Worm (Caenorhabditis elegans) whole organism, L2 larva: ENCODE results near the gene C47A4.1.

ENCODE experiments used
- C34F6.9 ChIP-seq: fragments of 150-350 bp; optimal IDR thresholded peaks from 2 replicates; lab custom pipeline; 2014; ENCODE audit warnings: missing biosample characterization, missing genetic modification characterization
- F13H6.1 ChIP-seq: sonication (generic microtip); optimal IDR thresholded peaks from 2 replicates; lab custom pipeline; 2016; ENCODE audit warnings: missing genetic modification characterization, missing compliant biosample characterization
- R02D3.7 ChIP-seq: fragments of 150-350 bp; optimal IDR thresholded peaks from 2 replicates; lab custom pipeline; 2014; ENCODE audit warnings: missing biosample characterization, missing genetic modification characterization
- Y55F3AM.14 ChIP-seq: fragments of 200-800 bp; sonication (Bioruptor generic); optimal IDR thresholded peaks from 2 replicates; lab custom pipeline; 2018; ENCODE audit warnings: mild to moderate bottlenecking, missing genetic modification characterization, missing compliant biosample characterization
- ZK546.5 ChIP-seq: sonication (generic microtip); optimal IDR thresholded peaks from 2 replicates; lab custom pipeline; 2017; ENCODE audit warnings: missing biosample characterization, missing genetic modification characterization
- alr-1 ChIP-seq: fragments of 150-350 bp; optimal IDR thresholded peaks from 2 replicates; lab custom pipeline; 2014; ENCODE audit warnings: missing biosample characterization, missing genetic modification characterization
- aly-2 ChIP-seq: fragments of 150-350 bp; optimal IDR thresholded peaks from 2 replicates; lab custom pipeline; 2014; ENCODE audit warnings: missing biosample characterization, missing genetic modification characterization
- ama-1 ChIP-seq: fragments of 150-350 bp; optimal IDR thresholded peaks from 2 replicates; lab custom pipeline; 2018; ENCODE audit warnings: inconsistent platforms
- blmp-1 ChIP-seq: sonication (generic microtip); optimal IDR thresholded peaks from 2 replicates; lab custom pipeline; 2017; ENCODE audit warnings: missing genetic modification characterization, mild to moderate bottlenecking, missing compliant biosample characterization, antibody characterized with exemption, moderate library complexity; ENCODE audit not compliant: insufficient read depth
- dmd-4 ChIP-seq: sonication (generic microtip); optimal IDR thresholded peaks from 2 replicates; lab custom pipeline; 2017; ENCODE audit warnings: missing biosample characterization, missing genetic modification characterization
- egl-27 ChIP-seq: sonication (generic microtip); optimal IDR thresholded peaks from 3 replicates; lab custom pipeline; 2017; ENCODE audit warnings: missing biosample characterization, missing genetic modification reagents, missing genetic modification characterization
- elt-3 ChIP-seq: sonication (generic microtip); optimal IDR thresholded peaks from 2 replicates; lab custom pipeline; 2017; ENCODE audit warnings: missing biosample characterization, missing genetic modification characterization
- gmeb-1 ChIP-seq: fragments of 150-350 bp; optimal IDR thresholded peaks from 2 replicates; lab custom pipeline; 2014; ENCODE audit warnings: missing biosample characterization, missing genetic modification characterization
- lin-11 ChIP-seq: fragments of 150-350 bp; sonication (generic microtip); optimal IDR thresholded peaks from 2 replicates; lab custom pipeline; 2014; ENCODE audit warnings: missing biosample characterization, missing genetic modification characterization, inconsistent platforms, mixed read lengths
- mab-5 ChIP-seq: fragments of 150-350 bp; optimal IDR thresholded peaks from 2 replicates; lab custom pipeline; 2014; ENCODE audit warnings: missing biosample characterization, missing genetic modification characterization
- mbf-1 ChIP-seq: sonication (generic microtip); optimal IDR thresholded peaks from 2 replicates; lab custom pipeline; 2017; ENCODE audit warnings: missing biosample characterization, missing genetic modification characterization
- nhr-11 ChIP-seq: fragments of 150-350 bp; optimal IDR thresholded peaks from 2 replicates; lab custom pipeline; 2014; ENCODE audit warnings: missing biosample characterization, missing genetic modification characterization
- nhr-12 ChIP-seq: fragments of 150-350 bp; optimal IDR thresholded peaks from 2 replicates; lab custom pipeline; 2014; ENCODE audit warnings: missing biosample characterization, missing genetic modification characterization
- nhr-129 ChIP-seq: fragments of 150-350 bp; optimal IDR thresholded peaks from 2 replicates; lab custom pipeline; 2014; ENCODE audit warnings: missing biosample characterization, missing genetic modification characterization
- nhr-21 ChIP-seq: fragments of 150-350 bp; optimal IDR thresholded peaks from 2 replicates; lab custom pipeline; 2014; ENCODE audit warnings: missing biosample characterization, missing genetic modification characterization
- nhr-23 ChIP-seq: fragments of 150-350 bp; optimal IDR thresholded peaks from 2 replicates; lab custom pipeline; 2014; ENCODE audit warnings: missing biosample characterization, missing genetic modification reagents, missing genetic modification characterization
- nhr-237 ChIP-seq: fragments of 150-350 bp; optimal IDR thresholded peaks from 2 replicates; lab custom pipeline; 2014; ENCODE audit warnings: missing biosample characterization, missing genetic modification characterization
- nhr-25 ChIP-seq: fragments of 150-350 bp; sonication (generic microtip); optimal IDR thresholded peaks from 3 replicates; lab custom pipeline; 2014; ENCODE audit warnings: missing biosample characterization, missing genetic modification characterization
- nhr-6 ChIP-seq: fragments of 150-350 bp; optimal IDR thresholded peaks from 2 replicates; lab custom pipeline; 2014; ENCODE audit warnings: missing biosample characterization, missing genetic modification characterization
- nhr-77 ChIP-seq: fragments of 150-350 bp; optimal IDR thresholded peaks from 2 replicates; lab custom pipeline; 2014; ENCODE audit warnings: missing biosample characterization, missing genetic modification characterization
- peb-1 ChIP-seq: fragments of 150-350 bp; optimal IDR thresholded peaks from 2 replicates; lab custom pipeline; 2014; ENCODE audit warnings: missing biosample characterization, missing genetic modification characterization
- skn-1 ChIP-seq: sonication (generic microtip); optimal IDR thresholded peaks from 2 replicates; lab custom pipeline; 2017; ENCODE audit warnings: missing biosample characterization, missing genetic modification characterization
- sma-3 ChIP-seq: sonication (generic microtip); optimal IDR thresholded peaks from 2 replicates; lab custom pipeline; 2016; ENCODE audit warnings: missing genetic modification reagents, missing genetic modification characterization, missing compliant biosample characterization
- sma-9 ChIP-seq, 2 experiments: fragments of 150-350 bp in 1 of 2; sonication (generic microtip) in 1 of 2; optimal IDR thresholded peaks; 2 replicates each; lab custom pipeline; 2014 to 2016; ENCODE audit warnings: missing genetic modification characterization in 2 of 2, mild to moderate bottlenecking in 1 of 2, missing biosample characterization in 1 of 2, missing compliant biosample characterization in 1 of 2, missing genetic modification reagents in 1 of 2, moderate library complexity in 1 of 2
- unc-39 ChIP-seq: fragments of 150-350 bp; optimal IDR thresholded peaks from 2 replicates; lab custom pipeline; 2014; ENCODE audit warnings: missing biosample characterization, missing genetic modification characterization
- unc-55 ChIP-seq: fragments of 150-350 bp; sonication (generic microtip); optimal IDR thresholded peaks from 3 replicates; lab custom pipeline; 2014; ENCODE audit warnings: missing biosample characterization, missing genetic modification reagents, missing genetic modification characterization
- zag-1 ChIP-seq: fragments of 150-350 bp; optimal IDR thresholded peaks from 2 replicates; lab custom pipeline; 2014; ENCODE audit warnings: missing biosample characterization, missing genetic modification characterization
- ztf-4 ChIP-seq: fragments of 150-350 bp; optimal IDR thresholded peaks from 2 replicates; lab custom pipeline; 2014; ENCODE audit warnings: missing biosample characterization, missing genetic modification characterization

The C47A4.1 gene

DNA sequence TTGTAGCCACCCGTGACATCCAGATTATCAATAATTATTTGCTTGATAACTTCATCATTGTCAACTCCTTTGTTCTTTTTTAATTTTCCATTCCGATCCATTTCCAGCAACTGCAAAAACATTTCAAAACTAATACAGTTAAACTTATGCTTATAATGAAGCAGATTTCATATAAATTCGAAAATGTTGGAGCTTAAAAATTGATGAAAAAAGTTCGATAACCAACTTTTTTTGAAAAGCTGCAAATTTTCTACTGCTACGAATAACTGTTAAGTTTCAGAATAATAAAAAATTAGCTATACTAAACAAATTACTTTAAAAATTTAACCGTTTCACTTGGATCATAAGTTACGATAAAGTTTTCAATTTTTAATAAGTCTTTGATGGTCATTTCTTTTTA is at the start of gene C47A4.1:
TSS of gene C47A4.1 (minus strand) at position 101 of the 400 bp plus-strand sequence.
- TF ChIP-seq unc-55 (no peak), Y55F3AM.14 (GFP tag; lab: Kevin White, UChicago) (no peak), nhr-21 (tag; lab: Kevin White, UChicago) (no peak), alr-1 (tag; lab: Kevin White, UChicago) (no peak), sma-9 (GFP tag; optimal IDR thresholded peaks at IDR 0.05; lab: Kevin White, UChicago) (no peak), sma-9 (tag; optimal IDR thresholded peaks at IDR 0.05; lab: Kevin White, UChicago) (no peak), sma-3 (GFP tag; lab: Kevin White, UChicago) (no peak), aly-2 (tag; lab: Kevin White, UChicago) (no peak), zag-1 (tag; lab: Kevin White, UChicago) (no peak), ama-1 (lab: Kevin White, UChicago) (no peak), nhr-129 (tag; lab: Kevin White, UChicago) (no peak), mab-5 (tag; lab: Kevin White, UChicago) (no peak), unc-39 (tag; lab: Kevin White, UChicago) (no peak), nhr-25 (tag; lab: Kevin White, UChicago) (no peak), nhr-23 (tag; lab: Kevin White, UChicago) (no peak), nhr-237 (tag; lab: Kevin White, UChicago) (no peak)
- TF ChIP-seq, all 48 proteins: peak for 0

- TF ChIP-seq unc-39 (tag; lab: Kevin White, UChicago) (no peak), nhr-12 (no peak), elt-3 (no peak)
Measured at ce11 chrIV:13764708-13765107, 48.5 kb upstream of the C47A4.1 start.

- TF ChIP-seq unc-55 (peak; percentile 8), elt-3 (no peak)
- TF ChIP-seq, all 48 proteins: peak for 1
Measured at ce11 chrIV:13763449-13763848, 47.3 kb upstream of the C47A4.1 start.

ce11 chrIV:13755619-13756018 is 39.4 kb upstream of the C47A4.1 start:
- no peak for TF ChIP-seq nhr-129 (tag; lab: Kevin White, UChicago)

- TF ChIP-seq mab-5 (tag; lab: Kevin White, UChicago) (no peak), blmp-1 (no peak), alr-1 (tag; lab: Kevin White, UChicago) (no peak), nhr-12 (no peak), mbf-1 (tag; lab: Kevin White, UChicago) (no peak), nhr-6 (tag; lab: Kevin White, UChicago) (no peak), ztf-4 (tag; lab: Kevin White, UChicago) (no peak), dmd-4 (tag; lab: Kevin White, UChicago) (no peak), R02D3.7 (tag; lab: Kevin White, UChicago) (no peak), gmeb-1 (tag; lab: Kevin White, UChicago) (no peak), nhr-237 (tag; lab: Kevin White, UChicago) (no peak), unc-55 (no peak), peb-1 (no peak), nhr-11 (tag; lab: Kevin White, UChicago) (no peak), Y55F3AM.14 (GFP tag; lab: Kevin White, UChicago) (no peak), skn-1 (no peak), nhr-77 (no peak), egl-27 (tag; lab: Kevin White, UChicago) (no peak), ZK546.5 (tag; lab: Kevin White, UChicago) (no peak), nhr-129 (tag; lab: Kevin White, UChicago) (no peak)
Measured at ce11 chrIV:13750033-13750432, 33.9 kb upstream of the C47A4.1 start, which contains the start of gene sorb-1. sorb-1 (plus strand) TSS chrIV:13750333.

ce11 chrIV:13748798-13749197 is 32.6 kb upstream of the C47A4.1 start:
- TF ChIP-seq F13H6.1 (tag; lab: Kevin White, UChicago) = peak; percentile 63
- no peak for TF ChIP-seq lin-11 (tag; lab: Kevin White, UChicago)
- TF ChIP-seq C34F6.9 (tag; lab: Kevin White, UChicago) = peak; percentile 13
- no peak for TF ChIP-seq sma-3 (GFP tag; lab: Kevin White, UChicago)
- no peak for TF ChIP-seq aly-2 (tag; lab: Kevin White, UChicago)
- TF ChIP-seq nhr-129 (tag; lab: Kevin White, UChicago) = peak; percentile 87
